Worm (Caenorhabditis elegans) whole organism, L1 larva: ENCODE results near the gene scc-3.
A peak's percentile ranks its signal among the peaks of the same experiment; 100 is the strongest.

Experiments
- C16A3.4 ChIP-seq: fragments of 150-350 bp; optimal IDR thresholded peaks from 2 replicates; lab custom pipeline; 2014; ENCODE audit warnings: missing biosample characterization, missing genetic modification characterization
- C34B4.2 ChIP-seq: sonication (generic microtip); optimal IDR thresholded peaks from 2 replicates; lab custom pipeline; 2017; ENCODE audit warnings: mild to moderate bottlenecking, missing genetic modification characterization, missing compliant biosample characterization
- F16B12.6 ChIP-seq: fragments of 150-350 bp; optimal IDR thresholded peaks from 2 replicates; lab custom pipeline; 2014; ENCODE audit warnings: missing biosample characterization, missing genetic modification characterization
- Y116A8C.19 ChIP-seq: sonication (generic microtip); optimal IDR thresholded peaks from 2 replicates; lab custom pipeline; 2016; ENCODE audit warnings: missing compliant biosample characterization, missing genetic modification characterization, borderline replicate concordance
- blmp-1 ChIP-seq: fragments of 150-350 bp; optimal IDR thresholded peaks from 2 replicates; lab custom pipeline; 2014; ENCODE audit warnings: missing biosample characterization, missing genetic modification characterization
- efl-1 ChIP-seq, 4 experiments: fragments of 150-350 bp; optimal IDR thresholded peaks in 3 of 4; peaks in 1 of 4; 1 replicate in 1 of 4; 2 replicates in 3 of 4; lab custom pipeline; 2014; ENCODE audit warnings: missing biosample characterization in 2 of 4, missing genetic modification characterization in 2 of 4, missing genetic modification reagents in 2 of 4
- elt-2 ChIP-seq: sonication (generic microtip); optimal IDR thresholded peaks from 2 replicates; lab custom pipeline; 2016; ENCODE audit warnings: missing genetic modification characterization, mild to moderate bottlenecking, inconsistent platforms, missing compliant biosample characterization, missing genetic modification reagents
- elt-3 ChIP-seq, 6 experiments: fragments of 150-350 bp in 1 of 6; sonication (generic microtip); optimal IDR thresholded peaks; 2 replicates each; lab custom pipeline; 2017 to 2018; ENCODE audit warnings: missing biosample characterization in 6 of 6, missing genetic modification characterization in 6 of 6, inconsistent platforms in 1 of 6
- ets-5 ChIP-seq: fragments of 200-800 bp; sonication (Bioruptor generic); IDR thresholded peaks from 2 replicates; pipeline ENCODE4 v1.3.6; 2022; ENCODE audit warnings: missing genetic modification characterization, missing compliant biosample characterization
- grh-1 ChIP-seq: fragments of 200-800 bp; sonication (Bioruptor generic); IDR thresholded peaks from 2 replicates; pipeline ENCODE4 v1.3.6; 2022; ENCODE audit warnings: missing genetic modification reagents, missing genetic modification characterization, missing compliant biosample characterization
- isw-1 ChIP-seq: fragments of 200-800 bp; sonication (Bioruptor generic); IDR thresholded peaks from 2 replicates; pipeline ENCODE4 v1.3.6; 2022; ENCODE audit warnings: missing genetic modification characterization, missing compliant biosample characterization
- jun-1 ChIP-seq: fragments of 150-350 bp; optimal IDR thresholded peaks from 2 replicates; lab custom pipeline; 2014; ENCODE audit warnings: missing biosample characterization, missing genetic modification reagents, missing genetic modification characterization
- lin-14 ChIP-seq: fragments of 200-800 bp; sonication (Bioruptor generic); optimal IDR thresholded peaks from 2 replicates; lab custom pipeline; 2018; ENCODE audit warnings: mild to moderate bottlenecking, missing genetic modification characterization, moderate library complexity, missing compliant biosample characterization
- lin-15B ChIP-seq: fragments of 150-350 bp; sonication (generic microtip); optimal IDR thresholded peaks from 3 replicates; lab custom pipeline; 2014; ENCODE audit warnings: missing biosample characterization, missing genetic modification characterization
- lin-35 ChIP-seq, 2 experiments: fragments of 150-350 bp; optimal IDR thresholded peaks; 2 replicates each; lab custom pipeline; 2014; ENCODE audit warnings: missing biosample characterization in 2 of 2, missing genetic modification characterization in 2 of 2, missing genetic modification reagents in 2 of 2
- lin-39 ChIP-seq: fragments of 150-350 bp; optimal IDR thresholded peaks from 2 replicates; lab custom pipeline; 2014; ENCODE audit warnings: missing biosample characterization, missing genetic modification reagents, missing genetic modification characterization
- lsy-2 ChIP-seq, 2 experiments: fragments of 150-350 bp; optimal IDR thresholded peaks; 2 replicates each; lab custom pipeline; 2014; ENCODE audit warnings: missing biosample characterization in 2 of 2, missing genetic modification characterization in 2 of 2
- nhr-19 ChIP-seq: fragments of 200-800 bp; sonication (Bioruptor generic); conservative IDR thresholded peaks from 2 replicates; pipeline ENCODE4 v1.3.6; 2022; ENCODE audit warnings: missing genetic modification characterization, missing compliant biosample characterization
- nhr-20 ChIP-seq: sonication (generic microtip); optimal IDR thresholded peaks from 2 replicates; lab custom pipeline; 2016; ENCODE audit warnings: mild to moderate bottlenecking, missing genetic modification characterization, missing compliant biosample characterization
- nhr-71 ChIP-seq: sonication (generic microtip); optimal IDR thresholded peaks from 2 replicates; lab custom pipeline; 2016; ENCODE audit warnings: mild to moderate bottlenecking, missing genetic modification characterization, moderate library complexity, missing compliant biosample characterization
- nhr-85 ChIP-seq: sonication (generic microtip); peaks from one replicate; lab custom pipeline; 2016; ENCODE audit warnings: missing genetic modification characterization, inconsistent platforms, missing compliant biosample characterization
- nhr-90 ChIP-seq: sonication (generic microtip); optimal IDR thresholded peaks from 2 replicates; lab custom pipeline; 2016; ENCODE audit warnings: mild to moderate bottlenecking, missing genetic modification characterization, missing compliant biosample characterization; ENCODE audit not compliant: poor library complexity
- pag-3 ChIP-seq: sonication (generic microtip); optimal IDR thresholded peaks from 2 replicates; lab custom pipeline; 2017; ENCODE audit warnings: missing genetic modification characterization, mild to moderate bottlenecking, missing compliant biosample characterization, antibody characterized with exemption, borderline replicate concordance; ENCODE audit not compliant: insufficient read depth
- pax-3 ChIP-seq: fragments of 200-800 bp; sonication (Bioruptor generic); optimal IDR thresholded peaks from 2 replicates; lab custom pipeline; 2018; ENCODE audit warnings: mild to moderate bottlenecking, missing genetic modification characterization, moderate library complexity, missing compliant biosample characterization
- pqm-1 ChIP-seq: sonication (generic microtip); optimal IDR thresholded peaks from 3 replicates; lab custom pipeline; 2017; ENCODE audit warnings: missing biosample characterization, missing genetic modification characterization
- rnt-1 ChIP-seq: sonication (generic microtip); optimal IDR thresholded peaks from 2 replicates; lab custom pipeline; 2016; ENCODE audit warnings: mild to moderate bottlenecking, missing genetic modification characterization, moderate library complexity, missing compliant biosample characterization
- snu-23 ChIP-seq: sonication (generic microtip); optimal IDR thresholded peaks from 2 replicates; lab custom pipeline; 2016; ENCODE audit warnings: missing genetic modification characterization, missing compliant biosample characterization
- swsn-7 ChIP-seq: sonication (generic microtip); optimal IDR thresholded peaks from 2 replicates; lab custom pipeline; 2016; ENCODE audit warnings: missing genetic modification characterization, missing compliant biosample characterization
- vab-15 ChIP-seq: sonication (generic microtip); optimal IDR thresholded peaks from 2 replicates; lab custom pipeline; 2017; ENCODE audit warnings: missing genotype, mild to moderate bottlenecking, missing genetic modification characterization, missing compliant biosample characterization
- zag-1 ChIP-seq: fragments of 150-350 bp; optimal IDR thresholded peaks from 2 replicates; lab custom pipeline; 2014; ENCODE audit warnings: missing biosample characterization, missing genetic modification characterization

The scc-3 gene

ce11 chrV:12729220-12729619 is 34.5 kb upstream of the scc-3 start, which contains the start of gene R11D1.10:
Gene R11D1.10 (plus strand): TSS chrV:12729520.
- TF ChIP-seq C16A3.4 (no peak), efl-1 (optimal IDR thresholded peaks at IDR 0.05; lab: Kevin White, UChicago) (no peak), efl-1 (GFP tag; optimal IDR thresholded peaks at IDR 0.05 in 1 of 2; lab: Kevin White, UChicago) (peak in 1 of 2 experiments; percentile 70)

- TF ChIP-seq efl-1 (optimal IDR thresholded peaks at IDR 0.05; lab: Kevin White, UChicago) (no peak), efl-1 (GFP tag; optimal IDR thresholded peaks at IDR 0.05 in 1 of 2; lab: Kevin White, UChicago) (peak in 1 of 2 experiments; percentile 2), jun-1 (tag; lab: Kevin White, UChicago) (peak; percentile 45), elt-2 (tag; lab: Kevin White, UChicago) (peak; percentile 80), nhr-85 (tag; lab: Kevin White, UChicago) (peak; percentile 69), vab-15 (tag; lab: Kevin White, UChicago) (no peak), C34B4.2 (tag; lab: Kevin White, UChicago) (no peak), elt-3 (tag; optimal IDR thresholded peaks at IDR 0.05; lab: Kevin White, UChicago) (peak in 2 of 6 experiments; percentile 11 to 29), swsn-7 (tag; lab: Kevin White, UChicago) (no peak)
Observed at ce11 chrV:12732734-12733133, 31.0 kb upstream of the scc-3 start.

- TF ChIP-seq pqm-1 (tag; lab: Kevin White, UChicago) (no peak), lin-15B (no peak), lin-14 (GFP tag; lab: Kevin White, UChicago) (peak; percentile 31), ets-5 (no peak), elt-3 (tag; optimal IDR thresholded peaks at IDR 0.05; lab: Kevin White, UChicago) (peak in 4 of 6 experiments; percentile 32 to 88 (median 74)), elt-2 (tag; lab: Kevin White, UChicago) (peak; percentile 60), nhr-90 (tag; lab: Kevin White, UChicago) (peak; percentile 7), lsy-2 (tag; optimal IDR thresholded peaks at IDR 0.05; lab: Kevin White, UChicago) (peak in 1 of 2 experiments; percentile 26), F16B12.6 (tag; lab: Kevin White, UChicago) (no peak), lin-35 (GFP tag; optimal IDR thresholded peaks at IDR 0.05; lab: Kevin White, UChicago) (peak in 1 of 2 experiments; percentile 39), nhr-20 (tag; lab: Kevin White, UChicago) (peak; percentile 43), nhr-71 (tag; lab: Kevin White, UChicago) (peak; percentile 35), Y116A8C.19 (tag; lab: Kevin White, UChicago) (no peak), blmp-1 (tag; lab: Kevin White, UChicago) (peak; percentile 48)
Observed at ce11 chrV:12733465-12734248, 30.1 kb upstream of the scc-3 start, which contains the start of the genes dhs-21 and xbx-9. Gene dhs-21 (minus strand): TSS chrV:12733645. Gene xbx-9 (plus strand): TSS chrV:12734198.

- TF ChIP-seq pax-3 (tag; lab: Kevin White, UChicago): no peak
- TF ChIP-seq pag-3 (tag; lab: Kevin White, UChicago): no peak
- no peak for TF ChIP-seq rnt-1 (tag; lab: Kevin White, UChicago)
- TF ChIP-seq ets-5: no peak
- TF ChIP-seq isw-1 (GFP tag; lab: Robert Waterston, UW): no peak
Observed at ce11 chrV:12736166-12736753, 27.5 kb upstream of the scc-3 start, which contains the start of gene cky-1. Gene cky-1 (plus strand): TSS chrV:12736703.

ce11 chrV:12741684-12742083 is 22.1 kb upstream of the scc-3 start, which contains the start of gene hrg-7:
Gene hrg-7 (plus strand): TSS chrV:12742041.
- TF ChIP-seq nhr-71 (tag; lab: Kevin White, UChicago): peak; percentile 19
- TF ChIP-seq elt-2 (tag; lab: Kevin White, UChicago): peak; percentile 90
- no peak for TF ChIP-seq grh-1
- no peak for TF ChIP-seq lin-39 (tag; lab: Kevin White, UChicago)
- TF ChIP-seq zag-1 (tag; lab: Kevin White, UChicago): no peak
- no peak for TF ChIP-seq snu-23 (GFP tag; lab: Kevin White, UChicago)
- TF ChIP-seq nhr-90 (tag; lab: Kevin White, UChicago): peak; percentile 12
- TF ChIP-seq nhr-19 (GFP tag; lab: Robert Waterston, UW): no peak
- TF ChIP-seq lin-15B: no peak
